Fruit fly (Drosophila melanogaster): ENCODE results near the gene robl62A.

Gene robl62A

dm6 chr3L:1477319-1477718 lies at the start of gene robl62A:
robl62A (plus strand) TSS chr3L:1477619.
- TF ChIP-seq CG9948 (tag; optimal IDR thresholded peaks at IDR 0.05) (no peak), CG4496 (GFP tag; IDR thresholded peaks at IDR 0.05) (no peak), rn (GFP tag; IDR thresholded peaks at IDR 0.05) (no peak), CG15710 (tag; optimal IDR thresholded peaks at IDR 0.05) (no peak), CG10348 (GFP tag; IDR thresholded peaks at IDR 0.05) (no peak), Pif1B (GFP tag; optimal IDR thresholded peaks at IDR 0.05) (no peak), Ets98B (GFP tag; IDR thresholded peaks at IDR 0.05) (no peak)

DNA sequence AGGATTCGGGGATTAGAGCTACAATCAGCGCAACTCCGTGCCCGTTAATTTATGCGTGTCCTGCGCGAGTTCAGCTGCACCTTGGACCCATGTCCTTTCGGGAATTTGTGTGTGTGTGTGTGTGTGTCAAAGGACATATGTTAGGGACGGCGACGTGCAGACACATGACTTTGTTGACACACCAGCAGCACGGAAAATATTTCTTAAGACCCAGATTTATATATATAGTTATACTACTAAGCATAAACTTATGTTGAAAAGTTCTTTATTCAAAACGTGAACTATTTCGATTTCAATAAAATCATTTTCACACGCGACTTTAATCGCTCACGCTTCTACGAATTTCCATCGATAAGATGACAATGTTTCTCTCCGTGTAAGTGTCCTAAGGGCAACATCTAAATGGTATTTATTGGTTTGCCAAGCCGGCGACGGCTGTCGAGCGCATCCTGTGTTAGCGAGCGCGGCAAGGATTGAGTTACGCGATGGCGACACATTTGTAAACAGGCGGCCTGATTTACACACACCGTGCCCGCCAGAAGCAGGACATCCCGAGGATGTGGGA lies 45.8 kb upstream of the robl62A start:
- TF ChIP-seq Ets98B (GFP tag; IDR thresholded peaks at IDR 0.05) (no peak), CG17806 (tag; optimal IDR thresholded peaks at IDR 0.05) (no peak), CG9948 (tag; optimal IDR thresholded peaks at IDR 0.05) (no peak), gl (tag; optimal IDR thresholded peaks at IDR 0.05) (no peak), CG32121 (GFP tag; IDR thresholded peaks at IDR 0.05) (no peak), Pif1B (GFP tag; optimal IDR thresholded peaks at IDR 0.05) (no peak), CG34367 (tag; optimal IDR thresholded peaks at IDR 0.05) (no peak), CG8159 (tag; optimal IDR thresholded peaks at IDR 0.05) (no peak), CG13204 (GFP tag; optimal IDR thresholded peaks at IDR 0.05) (no peak), rn (GFP tag; IDR thresholded peaks at IDR 0.05) (no peak), CG4496 (GFP tag; IDR thresholded peaks at IDR 0.05) (no peak), CG15710 (tag; optimal IDR thresholded peaks at IDR 0.05) (no peak), CG14655 (GFP tag; optimal IDR thresholded peaks at IDR 0.05) (no peak), EcR (GFP tag; optimal IDR thresholded peaks at IDR 0.05) (no peak)

DNA sequence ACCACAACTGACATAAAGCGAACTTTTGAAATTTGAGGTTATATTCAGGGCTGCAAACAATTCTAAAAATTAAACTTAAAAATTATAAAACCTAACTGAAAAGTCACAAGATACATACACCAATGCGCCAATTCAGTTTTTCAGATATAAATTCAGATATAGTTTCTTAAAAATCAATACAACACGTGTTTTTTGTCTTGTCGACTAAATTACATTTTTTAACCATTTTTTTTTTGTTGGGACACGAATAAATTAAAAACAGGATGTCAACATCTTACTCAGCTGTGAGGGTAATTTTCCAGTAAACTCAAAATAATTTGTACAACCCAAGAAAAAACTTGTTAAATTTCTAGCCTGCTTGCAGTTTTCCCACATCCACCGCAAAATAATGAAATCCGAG lies 39.6 kb upstream of the robl62A start, which contains the start of gene SA2:
Gene SA2, minus strand, starts transcription at position 101 of the 400 bp plus-strand sequence.
- TF ChIP-seq Pif1A (GFP tag; optimal IDR thresholded peaks at IDR 0.05) (no peak), CG10348 (GFP tag; IDR thresholded peaks at IDR 0.05) (no peak), fd96Ca (GFP tag; IDR thresholded peaks at IDR 0.05) (no peak), CG4496 (GFP tag; IDR thresholded peaks at IDR 0.05) (no peak), CG14655 (GFP tag; optimal IDR thresholded peaks at IDR 0.05) (no peak), D1 (tag; optimal IDR thresholded peaks at IDR 0.05) (no peak), CG8159 (tag; optimal IDR thresholded peaks at IDR 0.05) (no peak)

DNA sequence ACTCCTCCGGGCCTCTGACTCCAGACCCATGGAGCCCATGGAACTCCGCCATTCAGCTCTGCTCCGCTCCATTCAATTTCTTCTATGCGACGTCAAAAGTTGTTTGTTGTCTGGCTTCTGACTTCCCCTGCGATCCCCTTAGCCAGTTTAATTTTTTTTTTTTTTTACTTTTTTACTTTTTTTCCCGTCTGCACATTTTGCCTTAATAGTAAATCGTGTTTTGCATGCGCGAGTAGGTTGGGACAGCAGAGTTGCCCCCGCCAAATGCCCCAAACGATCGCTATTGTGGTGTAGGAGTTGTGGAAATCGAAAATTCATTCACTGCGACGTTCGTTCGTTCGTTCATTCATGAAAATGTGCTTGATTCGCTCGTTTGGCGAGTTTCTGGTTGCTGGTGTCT lies 36.4 kb upstream of the robl62A start:
- peak; percentile 21 for TF ChIP-seq gl (tag; optimal IDR thresholded peaks at IDR 0.05)
- peak; percentile 59; the same call in 1 of the 2 replicates for TF ChIP-seq CG12605 (GFP tag; IDR thresholded peaks at IDR 0.05)
- peak; percentile 9 for TF ChIP-seq CG9948 (tag; optimal IDR thresholded peaks at IDR 0.05)
- no peak for TF ChIP-seq CG4496 (GFP tag; IDR thresholded peaks at IDR 0.05)
- TF ChIP-seq EcR (GFP tag; optimal IDR thresholded peaks at IDR 0.05): peak; percentile 41
- peak; percentile 22 for TF ChIP-seq CG15710 (tag; optimal IDR thresholded peaks at IDR 0.05)
- no peak for TF ChIP-seq Pif1B (GFP tag; optimal IDR thresholded peaks at IDR 0.05)
- peak; percentile 25 for TF ChIP-seq CG13204 (GFP tag; optimal IDR thresholded peaks at IDR 0.05)
- peak; percentile 31 for TF ChIP-seq Pif1A (GFP tag; optimal IDR thresholded peaks at IDR 0.05)
- TF ChIP-seq rn (GFP tag; IDR thresholded peaks at IDR 0.05): no peak
- peak; percentile 52; the same call in 1 of the 3 replicates for TF ChIP-seq fd96Ca (GFP tag; IDR thresholded peaks at IDR 0.05)
- no peak for TF ChIP-seq CG8159 (tag; optimal IDR thresholded peaks at IDR 0.05)
- no peak for TF ChIP-seq D1 (tag; optimal IDR thresholded peaks at IDR 0.05)
- peak; percentile 34; the same call in 1 of the 2 replicates for TF ChIP-seq Ets98B (GFP tag; IDR thresholded peaks at IDR 0.05)

DNA sequence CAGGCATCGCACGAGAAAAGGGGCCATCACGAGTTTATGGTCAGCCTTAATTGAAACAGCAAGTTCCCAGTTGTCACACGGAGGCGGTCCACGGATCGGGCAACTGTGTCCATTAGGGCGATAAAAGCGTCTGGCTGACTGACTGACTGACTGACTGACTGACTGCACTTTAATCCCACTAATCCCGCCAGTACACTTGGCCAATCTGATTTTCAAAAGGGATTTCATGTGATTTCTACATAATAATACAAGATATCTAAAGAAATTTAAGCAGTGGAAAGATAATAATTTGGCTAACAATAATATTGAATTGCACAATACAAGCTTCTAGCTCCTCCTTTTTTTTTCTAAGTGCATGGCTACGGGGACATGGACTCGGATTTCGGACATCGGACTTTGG lies 35.1 kb upstream of the robl62A start:
- TF ChIP-seq CG9948 (tag; optimal IDR thresholded peaks at IDR 0.05): peak; percentile 12
- no peak for TF ChIP-seq CG4496 (GFP tag; IDR thresholded peaks at IDR 0.05)
- TF ChIP-seq CG32121 (GFP tag; IDR thresholded peaks at IDR 0.05): no peak
- no peak for TF ChIP-seq CG17806 (tag; optimal IDR thresholded peaks at IDR 0.05)
- TF ChIP-seq Pif1B (GFP tag; optimal IDR thresholded peaks at IDR 0.05): no peak
- TF ChIP-seq rn (GFP tag; IDR thresholded peaks at IDR 0.05): no peak
- no peak for TF ChIP-seq gl (tag; optimal IDR thresholded peaks at IDR 0.05)
- TF ChIP-seq Ets98B (GFP tag; IDR thresholded peaks at IDR 0.05): no peak
- no peak for TF ChIP-seq Pif1A (GFP tag; optimal IDR thresholded peaks at IDR 0.05)
- no peak for TF ChIP-seq EcR (GFP tag; optimal IDR thresholded peaks at IDR 0.05)
- TF ChIP-seq fd96Ca (GFP tag; IDR thresholded peaks at IDR 0.05): no peak
- no peak for TF ChIP-seq CG10348 (GFP tag; IDR thresholded peaks at IDR 0.05)
- TF ChIP-seq CG34367 (tag; optimal IDR thresholded peaks at IDR 0.05): no peak
- peak; percentile 21 for TF ChIP-seq CG8159 (tag; optimal IDR thresholded peaks at IDR 0.05)
- TF ChIP-seq CG14655 (GFP tag; optimal IDR thresholded peaks at IDR 0.05): no peak
- no peak for TF ChIP-seq CG12605 (GFP tag; IDR thresholded peaks at IDR 0.05)
- TF ChIP-seq CG15710 (tag; optimal IDR thresholded peaks at IDR 0.05): peak; percentile 18
- TF ChIP-seq CG13204 (GFP tag; optimal IDR thresholded peaks at IDR 0.05): no peak
- TF ChIP-seq Snoo (tag; optimal IDR thresholded peaks at IDR 0.05): no peak
- no peak for TF ChIP-seq CG8301 (tag; optimal IDR thresholded peaks at IDR 0.05)
- TF ChIP-seq D1 (tag; optimal IDR thresholded peaks at IDR 0.05): no peak

- no peak for TF ChIP-seq D1 (tag; optimal IDR thresholded peaks at IDR 0.05)
- TF ChIP-seq rn (GFP tag; IDR thresholded peaks at IDR 0.05): peak; percentile 60; the same call in 1 of the 2 replicates
- TF ChIP-seq CG8159 (tag; optimal IDR thresholded peaks at IDR 0.05): peak; percentile 73
- peak; percentile 81 for TF ChIP-seq CG4496 (GFP tag; IDR thresholded peaks at IDR 0.05)
- peak; percentile 72 for TF ChIP-seq CG34367 (tag; optimal IDR thresholded peaks at IDR 0.05)
- peak; percentile 53; the same call in 1 of the 3 replicates for TF ChIP-seq fd96Ca (GFP tag; IDR thresholded peaks at IDR 0.05)
- no peak for TF ChIP-seq CG10348 (GFP tag; IDR thresholded peaks at IDR 0.05)
- TF ChIP-seq CG14655 (GFP tag; optimal IDR thresholded peaks at IDR 0.05): peak; percentile 69
- TF ChIP-seq Snoo (tag; optimal IDR thresholded peaks at IDR 0.05): peak; percentile 96
- TF ChIP-seq Ets98B (GFP tag; IDR thresholded peaks at IDR 0.05): peak; percentile 43; the same call in 1 of the 2 replicates
- peak; percentile 75 for TF ChIP-seq CG9948 (tag; optimal IDR thresholded peaks at IDR 0.05)
- TF ChIP-seq gl (tag; optimal IDR thresholded peaks at IDR 0.05): peak; percentile 2
- peak; percentile 71 for TF ChIP-seq CG17806 (tag; optimal IDR thresholded peaks at IDR 0.05)
- TF ChIP-seq EcR (GFP tag; optimal IDR thresholded peaks at IDR 0.05): no peak
- no peak for TF ChIP-seq CG32121 (GFP tag; IDR thresholded peaks at IDR 0.05)
- peak; percentile 83 for TF ChIP-seq Pif1B (GFP tag; optimal IDR thresholded peaks at IDR 0.05)
- peak; percentile 60 for TF ChIP-seq CG8301 (tag; optimal IDR thresholded peaks at IDR 0.05)
- peak; percentile 83 for TF ChIP-seq CG15710 (tag; optimal IDR thresholded peaks at IDR 0.05)
- peak; percentile 50 for TF ChIP-seq CG13204 (GFP tag; optimal IDR thresholded peaks at IDR 0.05)
- TF ChIP-seq Pif1A (GFP tag; optimal IDR thresholded peaks at IDR 0.05): peak; percentile 85
- TF ChIP-seq CG12605 (GFP tag; IDR thresholded peaks at IDR 0.05): 0 out of 2 replicates have a peak, but pooled peaks have one; percentile 14
Observed at dm6 chr3L:1442906-1443305, 34.5 kb upstream of the robl62A start.

All from whole organism, pupa.